Fruit fly (Drosophila melanogaster) whole organism, wandering third instar larva: ENCODE results near the gene Ugt303A1.

Experiments used
- Abd-B ChIP-seq: fragments of >200 bp; optimal IDR thresholded peaks from 2 replicates; lab custom pipeline; 2017; ENCODE audit warnings: missing biosample characterization, missing genetic modification characterization
- CG32264 ChIP-seq: fragments of 200-800 bp; sonication (Bioruptor generic); optimal IDR thresholded peaks from 2 replicates; lab custom pipeline; 2016; ENCODE audit warnings: missing biosample characterization, missing genetic modification characterization
- CG9705 ChIP-seq: fragments of 200-800 bp; sonication (Bioruptor generic); optimal IDR thresholded peaks from 2 replicates; lab custom pipeline; 2018; ENCODE audit warnings: missing biosample characterization, mild to moderate bottlenecking, missing genetic modification characterization
- CrebA ChIP-seq: fragments of 200-800 bp; sonication (Bioruptor generic); optimal IDR thresholded peaks from 2 replicates; lab custom pipeline; 2016; ENCODE audit warnings: missing biosample characterization, mild to moderate bottlenecking, missing genetic modification characterization, borderline replicate concordance
- Dfd ChIP-seq: fragments of >200 bp; optimal IDR thresholded peaks from 2 replicates; lab custom pipeline; 2017; ENCODE audit warnings: missing biosample characterization, missing genetic modification characterization
- Dif ChIP-seq: fragments of 200-275, 200-300 bp; sonication (Bioruptor generic); optimal IDR thresholded peaks from 2 replicates; lab custom pipeline; 2018; ENCODE audit warnings: missing biosample characterization, missing genetic modification characterization; ENCODE audit not compliant: partially characterized antibody
- GATAd ChIP-seq: sonication (Bioruptor generic); optimal IDR thresholded peaks from 2 replicates; lab custom pipeline; 2016; ENCODE audit warnings: missing biosample characterization, missing genetic modification characterization
- HLH106 ChIP-seq: fragments of 200-800 bp; optimal IDR thresholded peaks from 3 replicates; lab custom pipeline; 2019; ENCODE audit warnings: missing biosample characterization, mild to moderate bottlenecking, missing genetic modification characterization, moderate library complexity
- Hnf4 ChIP-seq: fragments of 200-800 bp; sonication (Bioruptor generic); optimal IDR thresholded peaks from 2 replicates; lab custom pipeline; 2016; ENCODE audit warnings: missing biosample characterization, mild to moderate bottlenecking, missing genetic modification characterization
- Hr78 ChIP-seq: fragments of >200 bp; optimal IDR thresholded peaks from 2 replicates; lab custom pipeline; 2017; ENCODE audit warnings: missing biosample characterization, missing genetic modification characterization
- Hr83 ChIP-seq: fragments of 200-300 bp; sonication (Bioruptor generic); optimal IDR thresholded peaks from 2 replicates; lab custom pipeline; 2016; ENCODE audit warnings: missing biosample characterization, mild to moderate bottlenecking, missing genetic modification characterization, moderate library complexity; ENCODE audit not compliant: poor library complexity, severe bottlenecking
- Jra ChIP-seq: sonication (Bioruptor generic); optimal IDR thresholded peaks from 2 replicates; lab custom pipeline; 2016; ENCODE audit warnings: missing biosample characterization, missing genetic modification characterization
- Mio ChIP-seq: sonication (Bioruptor generic); optimal IDR thresholded peaks from 2 replicates; lab custom pipeline; 2016; ENCODE audit warnings: missing biosample characterization, missing genetic modification characterization
- Myc ChIP-seq: fragments of >200 bp; optimal IDR thresholded peaks from 2 replicates; lab custom pipeline; 2017
- N ChIP-seq: fragments of >200 bp; optimal IDR thresholded peaks from 2 replicates; lab custom pipeline; 2018; ENCODE audit warnings: missing biosample characterization, missing external identifiers, missing genetic modification characterization
- OdsH ChIP-seq: fragments of 200-800 bp; sonication (Bioruptor generic); optimal IDR thresholded peaks from 2 replicates; lab custom pipeline; 2016; ENCODE audit warnings: missing biosample characterization, mild to moderate bottlenecking, missing genetic modification characterization
- Rel ChIP-seq, 2 experiments: fragments of 200-800 bp; sonication (Bioruptor generic) in 1 of 2; optimal IDR thresholded peaks; 2 replicates in 1 of 2; 3 replicates in 1 of 2; lab custom pipeline; 2016 to 2019; ENCODE audit warnings: mild to moderate bottlenecking in 2 of 2, missing biosample characterization in 2 of 2, missing genetic modification characterization in 2 of 2, moderate library complexity in 1 of 2
- Sp1 ChIP-seq: fragments of 200-800 bp; sonication (Bioruptor generic); optimal IDR thresholded peaks from 3 replicates; lab custom pipeline; 2019; ENCODE audit warnings: missing biosample characterization, mild to moderate bottlenecking, missing genetic modification characterization, moderate library complexity
- Vsx2 ChIP-seq: fragments of 200-300, 225-300 bp; sonication (Bioruptor generic); optimal IDR thresholded peaks from 2 replicates; lab custom pipeline; 2018; ENCODE audit warnings: missing biosample characterization, missing genetic modification characterization; ENCODE audit not compliant: partially characterized antibody
- br ChIP-seq: fragments of 200-800 bp; sonication (Bioruptor generic); optimal IDR thresholded peaks from 2 replicates; lab custom pipeline; 2016; ENCODE audit warnings: missing biosample characterization, missing genetic modification characterization
- brk ChIP-seq: fragments of 200-800 bp; sonication (Bioruptor generic); optimal IDR thresholded peaks from 2 replicates; lab custom pipeline; 2016; ENCODE audit warnings: missing biosample characterization, mild to moderate bottlenecking, missing genetic modification characterization
- dl ChIP-seq, 2 experiments: fragments of 175-275, 200-275 bp in 1 of 2; fragments of 200-275 bp in 1 of 2; sonication (Bioruptor generic); optimal IDR thresholded peaks; lab custom pipeline; 2018; ENCODE audit warnings: mild to moderate bottlenecking in 2 of 2, missing biosample characterization in 2 of 2, missing genetic modification characterization in 2 of 2, moderate library complexity in 2 of 2; ENCODE audit not compliant: partially characterized antibody in 2 of 2, insufficient read depth in 1 of 2
- dmrt93B ChIP-seq: fragments of 200-800 bp; sonication (Bioruptor generic); optimal IDR thresholded peaks from 2 replicates; lab custom pipeline; 2018; ENCODE audit warnings: missing biosample characterization, mild to moderate bottlenecking, missing genetic modification characterization
- dsf ChIP-seq: sonication (Bioruptor generic); optimal IDR thresholded peaks from 2 replicates; lab custom pipeline; 2016; ENCODE audit warnings: missing biosample characterization, missing genetic modification characterization, borderline replicate concordance
- ey ChIP-seq: fragments of 200-800 bp; sonication (Bioruptor generic); optimal IDR thresholded peaks from 2 replicates; lab custom pipeline; 2016; ENCODE audit warnings: missing biosample characterization, missing genetic modification characterization
- foxo ChIP-seq, 2 experiments: fragments of 200-800 bp; sonication (Bioruptor generic); optimal IDR thresholded peaks; 2 replicates in 1 of 2; 3 replicates in 1 of 2; lab custom pipeline; 2016 to 2017; ENCODE audit warnings: missing biosample characterization in 2 of 2, missing genetic modification characterization in 2 of 2
- fru ChIP-seq: fragments of 200-800 bp; sonication (Bioruptor generic); optimal IDR thresholded peaks from 3 replicates; lab custom pipeline; 2016; ENCODE audit warnings: missing biosample characterization, mild to moderate bottlenecking, missing genetic modification characterization
- h ChIP-seq: fragments of 200-800 bp; sonication (Bioruptor generic); optimal IDR thresholded peaks from 3 replicates; lab custom pipeline; 2016; ENCODE audit warnings: missing biosample characterization, mild to moderate bottlenecking, missing genetic modification characterization
- jim ChIP-seq: fragments of 175-275, 200-325 bp; sonication (Bioruptor generic); optimal IDR thresholded peaks from 2 replicates; lab custom pipeline; 2016; ENCODE audit warnings: missing biosample characterization, mild to moderate bottlenecking, missing genetic modification characterization
- lola ChIP-seq: fragments of >200 bp; optimal IDR thresholded peaks from 2 replicates; lab custom pipeline; 2017; ENCODE audit warnings: missing biosample characterization, missing genetic modification characterization
- pan ChIP-seq: fragments of >200 bp; optimal IDR thresholded peaks from 2 replicates; lab custom pipeline; 2017
- psq ChIP-seq: fragments of 200-800 bp; sonication (Bioruptor generic); optimal IDR thresholded peaks from 3 replicates; lab custom pipeline; 2017; ENCODE audit warnings: missing biosample characterization, mild to moderate bottlenecking, missing genetic modification characterization, moderate library complexity
- rgr ChIP-seq: fragments of 200-800 bp; sonication (Bioruptor generic); optimal IDR thresholded peaks from 3 replicates; lab custom pipeline; 2016; ENCODE audit warnings: missing biosample characterization, mild to moderate bottlenecking, missing genetic modification characterization
- sage ChIP-seq: fragments of 200-800 bp; sonication (Bioruptor generic); optimal IDR thresholded peaks from 2 replicates; lab custom pipeline; 2016; ENCODE audit warnings: missing biosample characterization, mild to moderate bottlenecking, missing genetic modification characterization
- sv ChIP-seq: fragments of 200-800 bp; sonication (Bioruptor generic); optimal IDR thresholded peaks from 3 replicates; lab custom pipeline; 2016; ENCODE audit warnings: missing biosample characterization, missing genetic modification characterization
- tai ChIP-seq: sonication (Bioruptor generic); optimal IDR thresholded peaks from 2 replicates; lab custom pipeline; 2016; ENCODE audit warnings: missing biosample characterization, missing genetic modification characterization
- usp ChIP-seq: fragments of >200 bp; optimal IDR thresholded peaks from 2 replicates; lab custom pipeline; 2017; ENCODE audit warnings: missing biosample characterization, missing genetic modification characterization
- woc ChIP-seq: sonication (Bioruptor generic); optimal IDR thresholded peaks from 2 replicates; lab custom pipeline; 2016; ENCODE audit warnings: missing biosample characterization, mild to moderate bottlenecking, missing genetic modification characterization

The Ugt303A1 gene

DNA sequence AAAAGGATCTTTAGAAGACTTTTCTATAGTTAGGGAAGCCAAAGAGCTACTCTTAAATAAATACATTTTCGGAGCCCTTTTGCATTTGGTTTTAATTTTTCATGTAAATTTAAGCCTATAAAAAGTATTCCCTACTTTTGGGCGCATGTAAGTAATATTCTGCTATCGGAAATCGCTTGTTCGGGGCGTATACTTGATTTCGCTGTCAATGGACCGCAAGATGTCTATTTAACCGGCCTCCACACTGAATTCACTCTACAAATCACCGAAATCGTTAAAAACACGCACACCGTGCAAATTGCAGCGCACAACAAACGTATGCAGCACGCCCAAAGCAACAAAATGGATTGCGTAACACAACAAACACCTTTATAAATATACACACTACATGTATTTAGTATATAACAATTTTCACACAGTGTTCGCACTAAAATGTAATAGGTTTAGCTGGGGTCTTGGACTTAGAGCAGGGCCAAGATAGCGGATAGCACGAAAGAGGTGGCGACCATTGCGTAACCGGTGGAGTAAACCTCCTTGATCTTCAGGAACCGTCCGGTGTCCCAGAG is 33.5 kb downstream of the Ugt303A1 start:
- no peak for TF ChIP-seq CG9705 (GFP tag; lab: Kevin White, UChicago)
- peak; percentile 6 for TF ChIP-seq brk (GFP tag; lab: Kevin White, UChicago)
- TF ChIP-seq OdsH (GFP tag; lab: Kevin White, UChicago): no peak
- TF ChIP-seq Dif (GFP tag; lab: Kevin White, UChicago): no peak
- TF ChIP-seq Myc: peak; percentile 13

DNA sequence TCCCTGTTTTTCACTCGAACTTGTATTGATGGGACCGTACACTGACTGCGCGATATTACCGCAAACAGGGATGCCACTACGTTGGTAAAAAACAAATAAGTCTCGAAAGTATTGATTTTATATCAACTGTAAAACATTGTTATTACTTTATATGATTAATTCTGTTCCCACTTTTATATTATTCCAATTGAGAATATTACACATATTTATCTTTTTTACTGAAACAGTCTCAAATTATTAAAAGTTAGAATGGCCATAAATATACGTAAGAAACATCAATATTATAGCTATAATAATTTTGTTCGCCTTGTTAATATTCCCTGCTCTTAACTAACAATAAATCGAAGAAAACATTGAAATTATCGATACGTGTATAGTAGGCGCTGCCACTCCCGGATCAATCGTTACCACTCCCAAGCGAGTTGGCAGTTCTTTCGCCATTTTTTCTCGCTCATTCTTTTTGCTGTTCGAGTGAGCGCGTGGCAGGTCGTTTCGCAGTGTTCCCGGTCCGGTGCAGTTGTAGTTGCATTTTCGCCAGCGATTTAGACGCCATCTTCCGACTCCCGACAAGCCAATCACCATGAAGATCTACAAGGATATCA is 34.6 kb downstream of the Ugt303A1 start, which contains the start of the genes SdhC and Tctp:
TSS of gene SdhC (minus strand) at position 49 of the 602 bp plus-strand sequence.
TSS of gene Tctp (plus strand) at position 447 of the 602 bp plus-strand sequence.
- TF ChIP-seq rgr (peak; percentile 57), CrebA (GFP tag; lab: Kevin White, UChicago) (no peak), psq (GFP tag; lab: Kevin White, UChicago) (peak; percentile 63), jim (GFP tag; lab: Kevin White, UChicago) (no peak), Dfd (GFP tag; lab: Kevin White, UChicago) (no peak), Sp1 (peak; percentile 66), dl (GFP tag; optimal IDR thresholded peaks at IDR 0.05; lab: Kevin White, UChicago; ENCODE audit: insufficient read depth in 1 of 2, partially characterized antibody in 2 of 2) (no peak), Abd-B (no peak), foxo (GFP tag; optimal IDR thresholded peaks at IDR 0.05; lab: Kevin White, UChicago) (peak in 1 of 2 experiments; percentile 71), Dif (GFP tag; lab: Kevin White, UChicago) (peak; percentile 72), OdsH (GFP tag; lab: Kevin White, UChicago) (peak; percentile 13), GATAd (GFP tag; lab: Kevin White, UChicago) (no peak), brk (GFP tag; lab: Kevin White, UChicago) (peak; percentile 77), Hnf4 (peak; percentile 66), N (GFP tag; lab: Kevin White, UChicago) (no peak), Vsx2 (GFP tag; lab: Kevin White, UChicago) (no peak), CG9705 (GFP tag; lab: Kevin White, UChicago) (peak; percentile 17), woc (GFP tag; lab: Kevin White, UChicago) (peak; percentile 48), sv (GFP tag; lab: Kevin White, UChicago) (peak; percentile 58), dsf (GFP tag; lab: Kevin White, UChicago) (peak; percentile 46), Rel (GFP tag; optimal IDR thresholded peaks at IDR 0.05; lab: Kevin White, UChicago) (no peak), Rel (tag; optimal IDR thresholded peaks at IDR 0.05; lab: Kevin White, UChicago) (peak; percentile 52), fru (peak; percentile 63), ey (peak; percentile 49), pan (lab: Kevin White, UChicago) (no peak), h (GFP tag; lab: Kevin White, UChicago) (peak; percentile 64), Myc (peak; percentile 51), CG32264 (GFP tag; lab: Kevin White, UChicago) (no peak), Mio (no peak), HLH106 (tag; lab: Kevin White, UChicago) (peak; percentile 43), br (GFP tag; lab: Kevin White, UChicago) (peak; percentile 40), lola (GFP tag; lab: Kevin White, UChicago) (no peak), Hr78 (GFP tag; lab: Kevin White, UChicago) (no peak), dmrt93B (peak; percentile 24), tai (GFP tag; lab: Kevin White, UChicago) (no peak), sage (no peak), usp (GFP tag; lab: Kevin White, UChicago) (no peak), Jra (GFP tag; lab: Kevin White, UChicago) (peak; percentile 65), Hr83 (GFP tag; lab: Kevin White, UChicago) (peak; percentile 82)
